Worm (Caenorhabditis elegans) whole organism, L1 larva: ENCODE results near the gene srxa-6.
A peak's percentile ranks its signal among the peaks of the same experiment; 100 is the strongest.

Experiments used
- aly-2 ChIP-seq: fragments of 150-350 bp; optimal IDR thresholded peaks from 2 replicates; lab custom pipeline; 2014; ENCODE audit warnings: missing biosample characterization, missing genetic modification characterization
- ama-1 ChIP-seq: fragments of 150-350 bp; optimal IDR thresholded peaks from 2 replicates; lab custom pipeline; 2014
- dpl-1 ChIP-seq, 3 experiments: fragments of 150-350 bp in 2 of 3; sonication (generic microtip) in 1 of 3; optimal IDR thresholded peaks; 2 replicates each; lab custom pipeline; 2014 to 2017; ENCODE audit warnings: missing biosample characterization in 3 of 3, missing genetic modification characterization in 3 of 3, missing genetic modification reagents in 3 of 3
- efl-1 ChIP-seq, 4 experiments: fragments of 150-350 bp; optimal IDR thresholded peaks in 3 of 4; peaks in 1 of 4; 1 replicate in 1 of 4; 2 replicates in 3 of 4; lab custom pipeline; 2014; ENCODE audit warnings: missing biosample characterization in 2 of 4, missing genetic modification characterization in 2 of 4, missing genetic modification reagents in 2 of 4
- egl-13 ChIP-seq: sonication (generic microtip); optimal IDR thresholded peaks from 2 replicates; lab custom pipeline; 2016; ENCODE audit warnings: missing genotype, missing genetic modification reagents, missing genetic modification characterization, missing compliant biosample characterization
- elt-2 ChIP-seq: sonication (generic microtip); optimal IDR thresholded peaks from 2 replicates; lab custom pipeline; 2016; ENCODE audit warnings: missing genetic modification characterization, mild to moderate bottlenecking, inconsistent platforms, missing compliant biosample characterization, missing genetic modification reagents
- ets-5 ChIP-seq: fragments of 200-800 bp; sonication (Bioruptor generic); IDR thresholded peaks from 2 replicates; pipeline ENCODE4 v1.3.6; 2022; ENCODE audit warnings: missing genetic modification characterization, missing compliant biosample characterization
- grh-1 ChIP-seq: fragments of 200-800 bp; sonication (Bioruptor generic); IDR thresholded peaks from 2 replicates; pipeline ENCODE4 v1.3.6; 2022; ENCODE audit warnings: missing genetic modification reagents, missing genetic modification characterization, missing compliant biosample characterization
- hlh-4 ChIP-seq: sonication (generic microtip); optimal IDR thresholded peaks from 2 replicates; lab custom pipeline; 2016; ENCODE audit warnings: mild to moderate bottlenecking, missing genetic modification characterization, missing compliant biosample characterization
- hpl-2 ChIP-seq: fragments of 150-350 bp; optimal IDR thresholded peaks from 2 replicates; lab custom pipeline; 2014; ENCODE audit warnings: missing biosample characterization, missing genetic modification reagents, missing genetic modification characterization
- lin-14 ChIP-seq: fragments of 200-800 bp; sonication (Bioruptor generic); optimal IDR thresholded peaks from 2 replicates; lab custom pipeline; 2018; ENCODE audit warnings: mild to moderate bottlenecking, missing genetic modification characterization, moderate library complexity, missing compliant biosample characterization
- lin-39 ChIP-seq: fragments of 150-350 bp; optimal IDR thresholded peaks from 2 replicates; lab custom pipeline; 2014; ENCODE audit warnings: missing biosample characterization, missing genetic modification reagents, missing genetic modification characterization
- mdl-1 ChIP-seq, 2 experiments: fragments of 150-350 bp; optimal IDR thresholded peaks; 2 replicates each; lab custom pipeline; 2014 to 2017; ENCODE audit warnings: missing biosample characterization in 2 of 2, missing genetic modification characterization in 2 of 2, inconsistent platforms in 1 of 2
- nhr-11 ChIP-seq: fragments of 150-350 bp; optimal IDR thresholded peaks from 2 replicates; lab custom pipeline; 2014; ENCODE audit warnings: missing biosample characterization, missing genetic modification characterization
- nhr-12 ChIP-seq: sonication (generic microtip); optimal IDR thresholded peaks from 2 replicates; lab custom pipeline; 2017; ENCODE audit warnings: missing biosample characterization, missing genetic modification characterization
- nhr-20 ChIP-seq: sonication (generic microtip); optimal IDR thresholded peaks from 2 replicates; lab custom pipeline; 2016; ENCODE audit warnings: mild to moderate bottlenecking, missing genetic modification characterization, missing compliant biosample characterization
- nhr-47 ChIP-seq: sonication (generic microtip); optimal IDR thresholded peaks from 2 replicates; lab custom pipeline; 2016; ENCODE audit warnings: mild to moderate bottlenecking, missing genetic modification characterization, moderate library complexity, missing compliant biosample characterization
- nhr-71 ChIP-seq: sonication (generic microtip); optimal IDR thresholded peaks from 2 replicates; lab custom pipeline; 2016; ENCODE audit warnings: mild to moderate bottlenecking, missing genetic modification characterization, moderate library complexity, missing compliant biosample characterization
- nhr-85 ChIP-seq: sonication (generic microtip); peaks from one replicate; lab custom pipeline; 2016; ENCODE audit warnings: missing genetic modification characterization, inconsistent platforms, missing compliant biosample characterization
- pqm-1 ChIP-seq: sonication (generic microtip); optimal IDR thresholded peaks from 3 replicates; lab custom pipeline; 2017; ENCODE audit warnings: missing biosample characterization, missing genetic modification characterization
- snpc-4 ChIP-seq: fragments of 150-350 bp; optimal IDR thresholded peaks from 2 replicates; lab custom pipeline; 2014; ENCODE audit warnings: missing biosample characterization, missing genetic modification characterization
- sup-37 ChIP-seq: fragments of 200-800 bp; sonication (Bioruptor generic); optimal IDR thresholded peaks from 2 replicates; lab custom pipeline; 2018; ENCODE audit warnings: mild to moderate bottlenecking, missing genetic modification characterization, missing compliant biosample characterization
- xbp-1 ChIP-seq: sonication (generic microtip); optimal IDR thresholded peaks from 2 replicates; lab custom pipeline; 2016; ENCODE audit warnings: missing genetic modification characterization, missing compliant biosample characterization
- ztf-4 ChIP-seq: fragments of 150-350 bp; optimal IDR thresholded peaks from 2 replicates; lab custom pipeline; 2014; ENCODE audit warnings: missing biosample characterization, missing genetic modification characterization

srxa-6 gene

DNA sequence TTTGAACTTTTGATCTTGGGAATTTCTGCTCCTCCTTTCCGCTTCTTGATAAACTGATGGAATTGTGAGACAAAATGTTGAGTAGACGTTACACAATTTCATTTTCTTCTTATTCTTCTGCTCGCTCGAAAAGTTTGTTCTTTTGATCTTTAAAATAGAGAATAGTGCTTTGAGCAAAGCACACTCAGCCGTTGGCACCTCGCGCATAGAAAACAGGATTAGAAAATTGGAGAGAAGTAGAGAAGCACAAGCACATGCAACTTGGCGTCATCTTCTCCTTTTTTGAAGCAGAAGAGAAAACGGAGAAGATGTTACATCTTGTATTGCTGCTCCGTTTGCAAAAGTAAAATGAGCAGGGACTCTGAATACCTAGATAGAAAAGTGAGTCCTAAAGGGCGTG, 47.4 kb downstream of the srxa-6 start (continued):
- TF ChIP-seq xbp-1: peak; percentile 34
- TF ChIP-seq nhr-12 (tag; lab: Kevin White, UChicago): no peak
- TF ChIP-seq aly-2 (tag; lab: Kevin White, UChicago): peak; percentile 27
- TF ChIP-seq dpl-1 (GFP tag; optimal IDR thresholded peaks at IDR 0.05; lab: Kevin White, UChicago): peak in 1 of 3 experiments; percentile 38
- no peak for TF ChIP-seq elt-2 (tag; lab: Kevin White, UChicago)
- TF ChIP-seq nhr-11 (tag; lab: Kevin White, UChicago): peak; percentile 11
- no peak for TF ChIP-seq snpc-4 (tag; lab: Kevin White, UChicago)
- TF ChIP-seq hpl-2 (GFP tag; lab: Kevin White, UChicago): no peak
- no peak for TF ChIP-seq pqm-1 (tag; lab: Kevin White, UChicago)
- peak; percentile 84 for TF ChIP-seq nhr-20 (tag; lab: Kevin White, UChicago)

DNA sequence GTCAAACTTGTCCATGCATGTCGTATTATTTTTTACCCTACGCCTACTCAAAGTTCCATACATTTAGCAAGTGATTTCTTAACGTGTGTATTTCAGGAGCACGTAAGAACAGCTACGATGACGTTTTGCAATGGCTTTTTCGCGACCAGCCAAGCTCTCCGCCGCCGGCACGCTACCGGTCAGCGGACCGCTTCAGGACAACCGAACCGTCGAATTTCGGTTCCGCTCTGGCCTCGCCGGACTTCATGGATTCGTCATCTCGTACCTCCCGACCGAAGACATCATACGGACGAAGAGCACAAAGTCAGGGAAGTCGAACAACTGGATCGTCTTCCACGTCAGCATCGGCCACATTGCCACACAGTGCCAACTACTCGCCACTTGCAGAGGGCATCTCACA, 48.9 kb downstream of the srxa-6 start:
- no peak for TF ChIP-seq mdl-1 (tag; optimal IDR thresholded peaks at IDR 0.05; lab: Kevin White, UChicago)
- no peak for TF ChIP-seq nhr-85 (tag; lab: Kevin White, UChicago)
- no peak for TF ChIP-seq ets-5 (GFP tag; lab: Robert Waterston, UW)
- TF ChIP-seq nhr-71: no peak
- no peak for TF ChIP-seq efl-1 (optimal IDR thresholded peaks at IDR 0.05; lab: Kevin White, UChicago)
- TF ChIP-seq efl-1 (GFP tag; optimal IDR thresholded peaks at IDR 0.05 in 1 of 2; lab: Kevin White, UChicago): peak in 1 of 2 experiments; percentile 30
- no peak for TF ChIP-seq hlh-4
- TF ChIP-seq grh-1 (GFP tag; lab: Robert Waterston, UW): no peak
- TF ChIP-seq, all 84 proteins: peak for 1

DNA sequence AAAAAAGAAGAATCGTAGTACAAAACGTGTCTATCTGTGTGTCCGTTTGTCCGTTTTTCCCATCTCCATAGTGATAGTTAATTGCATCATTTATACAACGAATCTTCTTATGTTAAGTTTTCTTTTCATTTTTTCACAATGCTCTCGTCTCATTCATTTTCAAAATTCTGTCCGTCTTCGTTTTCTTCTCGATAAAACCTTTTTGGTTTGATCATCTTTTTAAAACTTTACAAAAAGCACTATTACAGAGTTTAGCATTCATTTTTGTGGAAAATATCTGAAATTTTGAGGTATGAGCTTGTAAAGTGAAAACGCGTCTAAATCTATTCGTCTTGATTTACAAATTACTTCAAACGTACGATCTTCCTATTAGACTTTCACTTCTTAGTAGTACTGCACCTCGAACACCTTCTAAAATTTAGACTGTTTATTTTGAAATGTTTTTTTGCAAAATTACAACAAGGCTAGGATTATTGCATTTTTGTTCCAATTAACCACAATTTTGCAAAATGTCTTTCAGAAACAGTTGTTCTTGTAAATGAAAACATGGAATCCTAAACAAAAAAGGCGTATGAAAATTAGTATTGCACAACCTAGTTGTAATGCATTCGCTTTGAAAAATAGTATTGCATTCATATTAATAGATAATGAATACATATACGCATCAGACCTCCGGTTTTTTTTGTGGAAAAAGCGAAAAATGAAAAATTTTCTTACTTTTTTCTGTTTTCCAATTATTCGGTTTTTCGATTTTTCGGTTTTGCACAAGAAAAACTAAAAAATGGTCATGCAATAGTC, 50.5 kb downstream of the srxa-6 start:
- TF ChIP-seq lin-14 (GFP tag; lab: Kevin White, UChicago) (peak; percentile 12), xbp-1 (no peak), lin-39 (tag; lab: Kevin White, UChicago) (peak; percentile 46), ama-1 (lab: Kevin White, UChicago) (peak; percentile 66), nhr-47 (tag; lab: Kevin White, UChicago) (peak; percentile 9), egl-13 (tag; lab: Kevin White, UChicago) (peak; percentile 39), ztf-4 (tag; lab: Kevin White, UChicago) (peak; percentile 37), sup-37 (GFP tag; lab: Kevin White, UChicago) (no peak)
